Worm (Caenorhabditis elegans) whole organism, L3 larva: Measurements from ENCODE around the gene F35H12.6.

Experiments used
- ZK546.5 ChIP-seq: sonication (generic microtip); optimal IDR thresholded peaks from 2 replicates; lab custom pipeline; 2017; ENCODE audit warnings: missing biosample characterization, missing genetic modification characterization
- nhr-25 ChIP-seq: sonication (generic microtip); optimal IDR thresholded peaks from 2 replicates; lab custom pipeline; 2017; ENCODE audit warnings: missing biosample characterization, missing genetic modification characterization
- nhr-28 ChIP-seq: fragments of 150-350 bp; optimal IDR thresholded peaks from 2 replicates; lab custom pipeline; 2014; ENCODE audit warnings: missing biosample characterization, missing genetic modification characterization
- snpc-4 ChIP-seq: fragments of 150-350 bp; optimal IDR thresholded peaks from 2 replicates; lab custom pipeline; 2014; ENCODE audit warnings: missing biosample characterization, missing genetic modification characterization
- zag-1 ChIP-seq: fragments of 150-350 bp; optimal IDR thresholded peaks from 2 replicates; lab custom pipeline; 2014; ENCODE audit warnings: missing biosample characterization, missing genetic modification characterization
- ztf-11 ChIP-seq: fragments of 150-350 bp; optimal IDR thresholded peaks from 2 replicates; lab custom pipeline; 2014; ENCODE audit warnings: missing biosample characterization, missing genetic modification characterization

Gene F35H12.6

ce11 chrX:963171-963570 is 50.1 kb downstream of the F35H12.6 start, which contains the start of gene ncs-1:
Gene ncs-1 (minus strand): TSS chrX:963271.
- TF ChIP-seq ztf-11 (no peak), nhr-28 (tag; lab: Kevin White, UChicago) (no peak), zag-1 (no peak), snpc-4 (tag; lab: Kevin White, UChicago) (no peak), nhr-25 (tag; lab: Kevin White, UChicago) (no peak), ZK546.5 (tag; lab: Kevin White, UChicago) (no peak)
